Fruit fly (Drosophila melanogaster) whole organism, larva: ENCODE results near the gene CG6254.

Source experiments
- noc ChIP-seq: fragments of 200-800 bp; sonication (Bioruptor generic); optimal IDR thresholded peaks from 3 replicates; lab custom pipeline; 2019; ENCODE audit warnings: missing biosample characterization, mild to moderate bottlenecking, missing genetic modification characterization, moderate library complexity

Gene CG6254

dm6 chr3R:10130975-10131529 is 30.1 kb downstream of the CG6254 start:
- no peak for TF ChIP-seq noc (tag; lab: Kevin White, UChicago)

- TF ChIP-seq noc (tag; lab: Kevin White, UChicago), result peak; percentile 72
Measured at dm6 chr3R:10130091-10130490, 31.0 kb downstream of the CG6254 start.

- no peak for TF ChIP-seq noc (tag; lab: Kevin White, UChicago)
Measured at dm6 chr3R:10125477-10125876, 35.7 kb downstream of the CG6254 start, which contains the start of gene knk. Gene knk (minus strand): TSS chr3R:10125664.

dm6 chr3R:10124764-10125163 is 36.4 kb downstream of the CG6254 start:
- TF ChIP-seq noc (tag; lab: Kevin White, UChicago), result no peak

- no peak for TF ChIP-seq noc (tag; lab: Kevin White, UChicago)
Measured at dm6 chr3R:10121266-10121904, 39.7 kb downstream of the CG6254 start, which contains the start of the genes gammaSnap2 and ATPsynepsilonL. Gene gammaSnap2 (minus strand): TSS chr3R:10121400. Gene ATPsynepsilonL (plus strand): TSS chr3R:10121773.

dm6 chr3R:10119592-10119991 is 41.5 kb downstream of the CG6254 start:
- TF ChIP-seq noc (tag; lab: Kevin White, UChicago), result peak; percentile 87

dm6 chr3R:10115797-10116196 is 45.3 kb downstream of the CG6254 start:
- no peak for TF ChIP-seq noc (tag; lab: Kevin White, UChicago)

- TF ChIP-seq noc (tag; lab: Kevin White, UChicago), result peak; percentile 55
Measured at dm6 chr3R:10114915-10115534, 46.1 kb downstream of the CG6254 start.

- no peak for TF ChIP-seq noc (tag; lab: Kevin White, UChicago)
Measured at dm6 chr3R:10113746-10114145, 47.4 kb downstream of the CG6254 start.

- no peak for TF ChIP-seq noc (tag; lab: Kevin White, UChicago)
Measured at dm6 chr3R:10112195-10112594, 48.9 kb downstream of the CG6254 start, which contains the start of gene CAH7. Gene CAH7 (plus strand): TSS chr3R:10112237.

dm6 chr3R:10111815-10112185 is 49.3 kb downstream of the CG6254 start:
- TF ChIP-seq noc (tag; lab: Kevin White, UChicago), result no peak

- no peak for TF ChIP-seq noc (tag; lab: Kevin White, UChicago)
Measured at dm6 chr3R:10111150-10111814, 49.8 kb downstream of the CG6254 start.

dm6 chr3R:10109938-10110337 is 51.2 kb downstream of the CG6254 start, which contains the start of gene Fmr1:
Gene Fmr1 (minus strand): TSS chr3R:10110121.
- TF ChIP-seq noc (tag; lab: Kevin White, UChicago), result no peak

- TF ChIP-seq noc (tag; lab: Kevin White, UChicago), result no peak
Measured at dm6 chr3R:10109212-10109880, 51.8 kb downstream of the CG6254 start.
